Fruit fly (Drosophila melanogaster): ENCODE data around the gene Pex14.

Gene Pex14

dm6 chr3L:20737346-20737745 is 41.3 kb upstream of the Pex14 start (continued):
- peak; percentile 3 for TF ChIP-seq vri (GFP tag; optimal IDR thresholded peaks at IDR 0.05)
- peak; percentile 5 for TF ChIP-seq CG34406 (GFP tag; optimal IDR thresholded peaks at IDR 0.05)
- TF ChIP-seq spab (GFP tag; optimal IDR thresholded peaks at IDR 0.05) = peak; percentile 5
- TF ChIP-seq eg (GFP tag; IDR thresholded peaks at IDR 0.05) = no peak
- no peak for TF ChIP-seq Ets21C (GFP tag; optimal IDR thresholded peaks at IDR 0.05)
- peak; percentile 52 for TF ChIP-seq Eip78C (GFP tag)
- TF ChIP-seq salr (GFP tag; optimal IDR thresholded peaks at IDR 0.05) = peak in 1 of 2 experiments; percentile 25
- no peak for TF ChIP-seq CG7368 (GFP tag; optimal IDR thresholded peaks at IDR 0.05)
- no peak for TF ChIP-seq Ets96B (tag; optimal IDR thresholded peaks at IDR 0.05)
- no peak for TF ChIP-seq Met (GFP tag; optimal IDR thresholded peaks at IDR 0.05)
- no peak for TF ChIP-seq Sox14 (GFP tag; optimal IDR thresholded peaks at IDR 0.05)
- TF ChIP-seq Gug (GFP tag; IDR thresholded peaks at IDR 0.05) = no peak
- no peak for TF ChIP-seq CG11294 (GFP tag; IDR thresholded peaks at IDR 0.05)
- no peak for TF ChIP-seq CG15336 (GFP tag; IDR thresholded peaks at IDR 0.05)
- no peak for TF ChIP-seq CG8119 (GFP tag; IDR thresholded peaks at IDR 0.05)
- no peak for TF ChIP-seq OdsH (GFP tag; optimal IDR thresholded peaks at IDR 0.05)

dm6 chr3L:20739414-20739813 is 39.2 kb upstream of the Pex14 start, which contains the start of gene Gr77a:
Gene Gr77a, minus strand, starts transcription at chr3L:20739430.
- peak; percentile 41 for TF ChIP-seq Ets96B (tag; optimal IDR thresholded peaks at IDR 0.05)
- TF ChIP-seq achi (GFP tag; optimal IDR thresholded peaks at IDR 0.05) = peak; percentile 29
- TF ChIP-seq esn (GFP tag; optimal IDR thresholded peaks at IDR 0.05) = peak; percentile 12
- peak; percentile 27 for TF ChIP-seq spab (GFP tag; optimal IDR thresholded peaks at IDR 0.05)
- TF ChIP-seq CG7368 (GFP tag; optimal IDR thresholded peaks at IDR 0.05) = no peak
- TF ChIP-seq CG32006 (GFP tag; optimal IDR thresholded peaks at IDR 0.05) = peak; percentile 26
- TF ChIP-seq ss (GFP tag; optimal IDR thresholded peaks at IDR 0.05) = peak in 1 of 2 experiments; percentile 53
- peak; percentile 28 for TF ChIP-seq CG3919 (GFP tag; optimal IDR thresholded peaks at IDR 0.05)
- peak; percentile 20 for TF ChIP-seq CG6792 (GFP tag; optimal IDR thresholded peaks at IDR 0.05)
- TF ChIP-seq pdm3 (GFP tag; optimal IDR thresholded peaks at IDR 0.05) = no peak
- no peak for TF ChIP-seq CG4318 (GFP tag; optimal IDR thresholded peaks at IDR 0.05)
- no peak for TF ChIP-seq salr (GFP tag; optimal IDR thresholded peaks at IDR 0.05)
- no peak for TF ChIP-seq CG6854 (GFP tag; optimal IDR thresholded peaks at IDR 0.05)
- TF ChIP-seq dac (GFP tag; optimal IDR thresholded peaks at IDR 0.05) = no peak
- peak; percentile 74 for TF ChIP-seq Eip78C (GFP tag)
- TF ChIP-seq CG8632 (GFP tag; optimal IDR thresholded peaks at IDR 0.05) = peak; percentile 28
- peak; percentile 17 for TF ChIP-seq Sox102F (GFP tag; optimal IDR thresholded peaks at IDR 0.05)
- TF ChIP-seq OdsH (GFP tag; optimal IDR thresholded peaks at IDR 0.05) = peak; percentile 32
- peak; percentile 42 for TF ChIP-seq CG10669 (GFP tag; optimal IDR thresholded peaks at IDR 0.05)
- TF ChIP-seq CG34406 (GFP tag; optimal IDR thresholded peaks at IDR 0.05) = peak; percentile 40
- peak; percentile 58 for TF ChIP-seq CG10631 (GFP tag; optimal IDR thresholded peaks at IDR 0.05)
- TF ChIP-seq acj6 (GFP tag; optimal IDR thresholded peaks at IDR 0.05) = peak; percentile 29
- TF ChIP-seq Ets21C (GFP tag; optimal IDR thresholded peaks at IDR 0.05) = no peak
- TF ChIP-seq dsx (GFP tag; optimal IDR thresholded peaks at IDR 0.05; ENCODE audit: poor library complexity, severe bottlenecking) = peak; percentile 15
- no peak for TF ChIP-seq fkh (GFP tag; optimal IDR thresholded peaks at IDR 0.05)
- peak; percentile 50 for TF ChIP-seq CG3032 (tag; optimal IDR thresholded peaks at IDR 0.05)
- no peak for TF ChIP-seq Eip93F (GFP tag; optimal IDR thresholded peaks at IDR 0.05)
- peak; percentile 1 for TF ChIP-seq Sox15 (GFP tag; optimal IDR thresholded peaks at IDR 0.05)
- TF ChIP-seq CG31627 (GFP tag; optimal IDR thresholded peaks at IDR 0.05) = no peak

dm6 chr3L:20747299-20747925 is 31.2 kb upstream of the Pex14 start:
- TF ChIP-seq CG32006 (GFP tag; optimal IDR thresholded peaks at IDR 0.05) (peak; percentile 21), Blimp-1 (GFP tag; optimal IDR thresholded peaks at IDR 0.05) (peak; percentile 16), Eip75B (GFP tag; optimal IDR thresholded peaks at IDR 0.05) (peak; percentile 15), Hr38 (GFP tag; optimal IDR thresholded peaks at IDR 0.05) (no peak), CG4318 (GFP tag; optimal IDR thresholded peaks at IDR 0.05) (no peak), CG3032 (tag; optimal IDR thresholded peaks at IDR 0.05) (no peak), esn (GFP tag; optimal IDR thresholded peaks at IDR 0.05) (peak; percentile 60), Hr4 (GFP tag; optimal IDR thresholded peaks at IDR 0.05) (peak; percentile 38), CG31627 (GFP tag; optimal IDR thresholded peaks at IDR 0.05) (peak; percentile 47), net (GFP tag; optimal IDR thresholded peaks at IDR 0.05) (peak; percentile 10), topi (GFP tag; optimal IDR thresholded peaks at IDR 0.05) (peak; percentile 52), Smox (GFP tag; optimal IDR thresholded peaks at IDR 0.05) (peak; percentile 33), cyc (GFP tag; optimal IDR thresholded peaks at IDR 0.05) (peak; percentile 28), lz (GFP tag; optimal IDR thresholded peaks at IDR 0.05) (peak; percentile 57), CG6163 (GFP tag; IDR thresholded peaks at IDR 0.05) (no peak), CG8119 (GFP tag; IDR thresholded peaks at IDR 0.05) (peak; percentile 44; the same call in 1 of the 3 replicates), fkh (GFP tag; optimal IDR thresholded peaks at IDR 0.05) (no peak), CG7368 (GFP tag; optimal IDR thresholded peaks at IDR 0.05) (no peak), CG10669 (GFP tag; optimal IDR thresholded peaks at IDR 0.05) (peak; percentile 3)

Data from whole organism, prepupa.